Fruit fly (Drosophila melanogaster) whole organism, embryonic: ENCODE data around the gene CAH7.

Source experiments
- Atf3 ChIP-seq: fragments of 200-800 bp; sonication (Bioruptor generic); optimal IDR thresholded peaks from 3 replicates; lab custom pipeline; 2016; ENCODE audit warnings: missing biosample characterization, missing genetic modification characterization
- CG17385 ChIP-seq: fragments of 200-800 bp; sonication (Bioruptor generic); optimal IDR thresholded peaks from 3 replicates; lab custom pipeline; 2018; ENCODE audit warnings: missing biosample characterization, mild to moderate bottlenecking, missing genetic modification characterization
- CG3065 ChIP-seq: fragments of 200-800 bp; sonication (Bioruptor generic); optimal IDR thresholded peaks from 2 replicates; lab custom pipeline; 2016; ENCODE audit warnings: missing biosample characterization, missing genetic modification characterization
- CG33557 ChIP-seq: fragments of 200-800 bp; sonication (Bioruptor generic); optimal IDR thresholded peaks from 2 replicates; lab custom pipeline; 2019; ENCODE audit warnings: missing biosample characterization, mild to moderate bottlenecking, missing genetic modification characterization, moderate library complexity
- CG7987 ChIP-seq: fragments of 200-800 bp; sonication (Bioruptor generic); optimal IDR thresholded peaks from 2 replicates; lab custom pipeline; 2018; ENCODE audit warnings: missing biosample characterization, mild to moderate bottlenecking, missing genetic modification characterization, moderate library complexity
- HmgD ChIP-seq: fragments of 200-800 bp; sonication (Bioruptor generic); optimal IDR thresholded peaks from 3 replicates; lab custom pipeline; 2016; ENCODE audit warnings: missing biosample characterization, missing genetic modification characterization
- Vsx1 ChIP-seq: fragments of 200-800 bp; sonication (Bioruptor generic); optimal IDR thresholded peaks from 2 replicates; lab custom pipeline; 2017; ENCODE audit warnings: missing biosample characterization, mild to moderate bottlenecking, missing genetic modification characterization, missing genetic modification reagents
- ato ChIP-seq: fragments of 200-800 bp; sonication (Bioruptor generic); IDR thresholded peaks from 2 replicates; pipeline ENCODE4 v1.3.6; 2022; ENCODE audit warnings: missing biosample characterization, missing genetic modification characterization; ENCODE audit not compliant: partially characterized antibody
- esg ChIP-seq: fragments of 200-800 bp; sonication (Bioruptor generic); conservative IDR thresholded peaks from 2 replicates; pipeline ENCODE4 v1.3.6; 2022; ENCODE audit warnings: missing biosample characterization, missing genetic modification characterization
- stc ChIP-seq: fragments of 200-800 bp; sonication (Bioruptor generic); IDR thresholded peaks from 2 replicates; pipeline ENCODE4 v1.3.6; 2022; ENCODE audit warnings: missing biosample characterization, missing genetic modification characterization

dm6 chr3R:10147176-10147575 is 35.1 kb downstream of the CAH7 start:
- no peak for TF ChIP-seq Vsx1 (GFP tag; lab: Kevin White, UChicago)
- TF ChIP-seq ato, result no peak
- TF ChIP-seq stc (GFP tag; lab: Robert Waterston, UW), result no peak
- TF ChIP-seq CG3065 (GFP tag; lab: Kevin White, UChicago), result no peak
- no peak for TF ChIP-seq Atf3 (GFP tag; lab: Kevin White, UChicago)
- no peak for TF ChIP-seq CG33557 (GFP tag; lab: Kevin White, UChicago)
- TF ChIP-seq CG17385, result no peak
- TF ChIP-seq HmgD (GFP tag; lab: Kevin White, UChicago), result no peak
- no peak for TF ChIP-seq esg
- no peak for TF ChIP-seq CG7987 (GFP tag; lab: Kevin White, UChicago)
